Fruit fly (Drosophila melanogaster) whole organism, embryonic: ENCODE measurements around the gene CG10300.

Source experiments
- CG10209 ChIP-seq: fragments of 200-800 bp; sonication (Bioruptor generic); optimal IDR thresholded peaks from 3 replicates; lab custom pipeline; 2017; ENCODE audit warnings: missing biosample characterization, mild to moderate bottlenecking, missing genetic modification characterization, missing genetic modification reagents
- CG10274 ChIP-seq: fragments of 200-800 bp; sonication (Bioruptor generic); optimal IDR thresholded peaks from 3 replicates; lab custom pipeline; 2017; ENCODE audit warnings: missing biosample characterization, mild to moderate bottlenecking, missing genetic modification characterization
- CG11398 ChIP-seq: fragments of 200-800 bp; sonication (Bioruptor generic); optimal IDR thresholded peaks from 2 replicates; lab custom pipeline; 2016; ENCODE audit warnings: missing biosample characterization, missing genetic modification characterization
- CG11695 ChIP-seq: fragments of 200-800 bp; sonication (Bioruptor generic); IDR thresholded peaks from 3 replicates; pipeline ENCODE4 v1.3.6; 2022; ENCODE audit warnings: missing biosample characterization, missing genetic modification characterization
- CG1233 ChIP-seq: fragments of 200-800 bp; sonication (Bioruptor generic); optimal IDR thresholded peaks from 4 replicates; lab custom pipeline; 2018; ENCODE audit warnings: missing biosample characterization, mild to moderate bottlenecking, missing genetic modification characterization
- CG14667 ChIP-seq: fragments of 200-800 bp; sonication (Bioruptor generic); IDR thresholded peaks from 2 replicates; pipeline ENCODE4 v1.3.6; 2022; ENCODE audit warnings: missing biosample characterization, missing genetic modification characterization
- CG15601 ChIP-seq: fragments of 200-800 bp; sonication (Bioruptor generic); optimal IDR thresholded peaks from 3 replicates; lab custom pipeline; 2019; ENCODE audit warnings: missing biosample characterization, mild to moderate bottlenecking, missing genetic modification characterization, moderate library complexity
- CG17829 ChIP-seq: fragments of 200-800 bp; optimal IDR thresholded peaks from 2 replicates; lab custom pipeline; 2019; ENCODE audit warnings: missing biosample characterization, mild to moderate bottlenecking, missing genetic modification characterization, moderate library complexity
- CG1832 ChIP-seq: fragments of 200-800 bp; sonication (Bioruptor generic); optimal IDR thresholded peaks from 2 replicates; lab custom pipeline; 2017; ENCODE audit warnings: missing biosample characterization, mild to moderate bottlenecking, missing genetic modification characterization, inconsistent platforms
- CG18476 ChIP-seq: fragments of 200-800 bp; sonication (Bioruptor generic); optimal IDR thresholded peaks from 2 replicates; lab custom pipeline; 2016; ENCODE audit warnings: missing biosample characterization, mild to moderate bottlenecking, missing genetic modification characterization
- CG18599 ChIP-seq: fragments of 200-800 bp; sonication (Bioruptor generic); optimal IDR thresholded peaks from 3 replicates; lab custom pipeline; 2017; ENCODE audit warnings: missing biosample characterization, missing genetic modification characterization, mild to moderate bottlenecking, moderate library complexity, missing genetic modification reagents
- CG2116 ChIP-seq: fragments of 200-800 bp; sonication (Bioruptor generic); optimal IDR thresholded peaks from 3 replicates; lab custom pipeline; 2018; ENCODE audit warnings: missing biosample characterization, mild to moderate bottlenecking, missing genetic modification characterization
- CG31224 ChIP-seq: fragments of 200-800 bp; sonication (Bioruptor generic); IDR thresholded peaks from 2 replicates; pipeline ENCODE4 v1.3.6; 2022; ENCODE audit warnings: missing biosample characterization, missing genetic modification characterization
- CG34376 ChIP-seq: fragments of 200-800 bp; sonication (Bioruptor generic); optimal IDR thresholded peaks from 2 replicates; lab custom pipeline; 2018; ENCODE audit warnings: missing biosample characterization, mild to moderate bottlenecking, missing genetic modification characterization
- CG42726 ChIP-seq: fragments of 200-800 bp; sonication (Bioruptor generic); IDR thresholded peaks from 2 replicates; pipeline ENCODE4 v1.3.6; 2022; ENCODE audit warnings: missing biosample characterization, missing genetic modification characterization; ENCODE audit not compliant: partially characterized antibody
- CG5180 ChIP-seq: fragments of 200-800 bp; sonication (Bioruptor generic); optimal IDR thresholded peaks from 3 replicates; lab custom pipeline; 2017; ENCODE audit warnings: missing biosample characterization, missing genetic modification characterization, mild to moderate bottlenecking, moderate library complexity, missing genetic modification reagents
- CG6791 ChIP-seq: fragments of 200-800 bp; sonication (Bioruptor generic); IDR thresholded peaks from 3 replicates; pipeline ENCODE4 v1.3.6; 2022; ENCODE audit warnings: missing biosample characterization, missing genetic modification characterization; ENCODE audit not compliant: partially characterized antibody
- CG7271 ChIP-seq: fragments of 200-800 bp; sonication (Bioruptor generic); optimal IDR thresholded peaks from 2 replicates; lab custom pipeline; 2018; ENCODE audit warnings: missing biosample characterization, mild to moderate bottlenecking, missing genetic modification characterization, moderate library complexity
- CrebB ChIP-seq: fragments of 200-800 bp; sonication (Bioruptor generic); optimal IDR thresholded peaks from 3 replicates; lab custom pipeline; 2018; ENCODE audit warnings: missing biosample characterization, mild to moderate bottlenecking, missing genetic modification characterization
- Dek ChIP-seq: fragments of 200-800 bp; sonication (Bioruptor generic); optimal IDR thresholded peaks from 3 replicates; lab custom pipeline; 2019; ENCODE audit warnings: missing biosample characterization, mild to moderate bottlenecking, missing genetic modification characterization, moderate library complexity
- Elba2 ChIP-seq: fragments of 200-800 bp; sonication (Bioruptor generic); optimal IDR thresholded peaks from 3 replicates; lab custom pipeline; 2016; ENCODE audit warnings: missing biosample characterization, missing genetic modification characterization
- Nf-YC ChIP-seq: fragments of 200-800 bp; optimal IDR thresholded peaks from 3 replicates; lab custom pipeline; 2019; ENCODE audit warnings: missing biosample characterization, mild to moderate bottlenecking, missing genetic modification characterization, moderate library complexity
- PHDP ChIP-seq: fragments of 200-800 bp; sonication (Bioruptor generic); optimal IDR thresholded peaks from 3 replicates; lab custom pipeline; 2018; ENCODE audit warnings: missing biosample characterization, mild to moderate bottlenecking, missing genetic modification characterization, moderate library complexity
- Side ChIP-seq: fragments of 200-800 bp; sonication (Bioruptor generic); optimal IDR thresholded peaks from 2 replicates; lab custom pipeline; 2016; ENCODE audit warnings: missing biosample characterization, missing genetic modification characterization
- Ssrp ChIP-seq: fragments of 200-800 bp; sonication (Bioruptor generic); optimal IDR thresholded peaks from 2 replicates; lab custom pipeline; 2018; ENCODE audit warnings: missing biosample characterization, mild to moderate bottlenecking, missing genetic modification characterization, moderate library complexity
- Tbp ChIP-seq: fragments of >200 bp; optimal IDR thresholded peaks from 2 replicates; lab custom pipeline; 2018; ENCODE audit warnings: missing biosample characterization, missing genetic modification characterization
- YL-1 ChIP-seq: fragments of 200-800 bp; sonication (Bioruptor generic); optimal IDR thresholded peaks from 3 replicates; lab custom pipeline; 2017; ENCODE audit warnings: missing biosample characterization, mild to moderate bottlenecking, missing genetic modification characterization
- abd-A ChIP-seq: fragments of 200-800 bp; sonication (Bioruptor generic); optimal IDR thresholded peaks from 3 replicates; lab custom pipeline; 2019; ENCODE audit warnings: missing biosample characterization, mild to moderate bottlenecking, missing genetic modification characterization, moderate library complexity
- ci ChIP-seq: fragments of 200-800 bp; sonication (Bioruptor generic); IDR thresholded peaks from 3 replicates; pipeline ENCODE4 v1.3.6; 2022; ENCODE audit warnings: missing biosample characterization, missing genetic modification characterization
- crol ChIP-seq: fragments of 200-800 bp; sonication (Bioruptor generic); IDR thresholded peaks from 2 replicates; pipeline ENCODE4 v1.3.6; 2022; ENCODE audit warnings: missing biosample characterization, missing genetic modification characterization
- crp ChIP-seq, 2 experiments: fragments of 200-800 bp; sonication (Bioruptor generic); optimal IDR thresholded peaks; 2 replicates in 1 of 2; 3 replicates in 1 of 2; lab custom pipeline; 2017; ENCODE audit warnings: missing biosample characterization in 2 of 2, missing genetic modification characterization in 2 of 2, mild to moderate bottlenecking in 1 of 2, moderate library complexity in 1 of 2
- cwo ChIP-seq: fragments of 200-800 bp; sonication (Bioruptor generic); optimal IDR thresholded peaks from 3 replicates; lab custom pipeline; 2017; ENCODE audit warnings: missing biosample characterization, missing genetic modification characterization, mild to moderate bottlenecking, moderate library complexity, missing genetic modification reagents
- ewg ChIP-seq: fragments of 200-800 bp; sonication (Bioruptor generic); optimal IDR thresholded peaks from 3 replicates; lab custom pipeline; 2017; ENCODE audit warnings: mild to moderate bottlenecking, missing biosample characterization, missing genetic modification reagents, missing genetic modification characterization
- eyg ChIP-seq: fragments of 200-800 bp; sonication (Bioruptor generic); optimal IDR thresholded peaks from 3 replicates; lab custom pipeline; 2016; ENCODE audit warnings: missing biosample characterization, missing genetic modification characterization
- gce ChIP-seq: fragments of 200-800 bp; sonication (Bioruptor generic); IDR thresholded peaks from 3 replicates; pipeline ENCODE4 v1.3.6; 2022; ENCODE audit warnings: missing biosample characterization, missing genetic modification characterization
- hb ChIP-seq: fragments of 200-800 bp; sonication (Bioruptor generic); IDR thresholded peaks from 3 replicates; pipeline ENCODE4 v1.3.6; 2022; ENCODE audit warnings: missing biosample characterization, missing genetic modification characterization; ENCODE audit not compliant: partially characterized antibody
- insv ChIP-seq, 2 experiments: fragments of 200-800 bp; sonication (Bioruptor generic); optimal IDR thresholded peaks; 3 replicates each; lab custom pipeline; 2016 to 2018; ENCODE audit warnings: missing biosample characterization in 2 of 2, missing genetic modification characterization in 2 of 2
- inv ChIP-seq: fragments of 200-800 bp; sonication (Bioruptor generic); IDR thresholded peaks from 2 replicates; pipeline ENCODE4 v1.3.6; 2022; ENCODE audit warnings: missing biosample characterization, missing genetic modification characterization; ENCODE audit not compliant: partially characterized antibody
- klu ChIP-seq: fragments of 200-800 bp; sonication (Bioruptor generic); IDR thresholded peaks from 2 replicates; pipeline ENCODE4 v1.3.6; 2022; ENCODE audit warnings: missing biosample characterization, missing genetic modification characterization
- mam ChIP-seq: fragments of 200-800 bp; sonication (Bioruptor generic); optimal IDR thresholded peaks from 3 replicates; lab custom pipeline; 2016; ENCODE audit warnings: missing biosample characterization, missing genetic modification characterization
- pan ChIP-seq, 4 experiments: fragments of >200 bp in 3 of 4; fragments of 200-800 bp in 1 of 4; sonication (Bioruptor generic) in 1 of 4; optimal IDR thresholded peaks in 3 of 4; IDR thresholded peaks in 1 of 4; 2 replicates each; pipeline versions ENCODE4 v1.3.6 to Lab custom; 2017 to 2022; ENCODE audit warnings: missing biosample characterization in 2 of 4, missing genetic modification characterization in 2 of 4, mixed read lengths in 1 of 4
- slbo ChIP-seq: fragments of 200-800 bp; sonication (Bioruptor generic); IDR thresholded peaks from 2 replicates; pipeline ENCODE4 v1.3.6; 2022; ENCODE audit warnings: missing biosample characterization, missing genetic modification characterization
- so ChIP-seq: fragments of 200-800 bp; sonication (Bioruptor generic); IDR thresholded peaks from 3 replicates; pipeline ENCODE4 v1.3.6; 2022; ENCODE audit warnings: missing biosample characterization, missing genetic modification characterization
- stc ChIP-seq: fragments of 200-800 bp; sonication (Bioruptor generic); IDR thresholded peaks from 2 replicates; pipeline ENCODE4 v1.3.6; 2022; ENCODE audit warnings: missing biosample characterization, missing genetic modification characterization
- sug ChIP-seq: fragments of 200-800 bp; optimal IDR thresholded peaks from 2 replicates; lab custom pipeline; 2019; ENCODE audit warnings: missing biosample characterization, mild to moderate bottlenecking, missing genetic modification characterization, moderate library complexity

CG10300 gene

dm6 chr3R:23729066-23729465, 17.7 kb downstream of the CG10300 start (continued):
- TF ChIP-seq CG2116 (GFP tag; lab: Kevin White, UChicago) (peak; percentile 2), gce (peak; percentile 28; the same call in 1 of the 3 replicates), so (GFP tag; lab: Robert Waterston, UW) (peak; percentile 40; the same call in 1 of the 3 replicates), CG5180 (GFP tag; lab: Kevin White, UChicago) (peak; percentile 3), slbo (GFP tag; lab: Robert Waterston, UW) (no peak), CG11695 (0 out of 3 replicates have a peak, but pooled peaks have one; percentile 8), CG1233 (GFP tag; lab: Kevin White, UChicago) (peak; percentile 68), eyg (GFP tag; lab: Kevin White, UChicago) (peak; percentile 35), mam (peak; percentile 7), CG31224 (GFP tag; lab: Robert Waterston, UW) (no peak), Dek (tag; lab: Kevin White, UChicago) (peak; percentile 19), CG1832 (GFP tag; lab: Kevin White, UChicago) (no peak), ci (GFP tag; lab: Robert Waterston, UW) (peak; percentile 56; the same call in 1 of the 3 replicates), CG10274 (peak; percentile 4), Side (GFP tag; lab: Kevin White, UChicago) (no peak), CG34376 (GFP tag; lab: Kevin White, UChicago) (peak; percentile 79), PHDP (tag; lab: Kevin White, UChicago) (peak; percentile 65), CG11398 (GFP tag; lab: Kevin White, UChicago) (peak; percentile 29), CG10209 (GFP tag; lab: Kevin White, UChicago) (peak; percentile 40)

dm6 chr3R:23729632-23730471, 18.5 kb downstream of the CG10300 start:
- no peak for TF ChIP-seq pan (optimal IDR thresholded peaks at IDR 0.05; lab: Kevin White, UChicago)
- peak in 1 of 2 experiments; percentile 32 for TF ChIP-seq pan (GFP tag; optimal IDR thresholded peaks at IDR 0.05 in 1 of 2, IDR thresholded peaks at IDR 0.05 in 1 of 2)
- peak; percentile 36; the same call in 1 of the 2 replicates for TF ChIP-seq crol
- TF ChIP-seq Elba2 (GFP tag; lab: Kevin White, UChicago): no peak
- TF ChIP-seq CG17829 (tag; lab: Kevin White, UChicago): peak; percentile 9
- peak; percentile 55 for TF ChIP-seq Ssrp (tag; lab: Kevin White, UChicago)
- peak; percentile 88; the same call in 2 of the 3 replicates for TF ChIP-seq CG6791 (GFP tag; lab: Robert Waterston, UW)
- TF ChIP-seq PHDP (tag; lab: Kevin White, UChicago): peak; percentile 4
- no peak for TF ChIP-seq CG14667 (GFP tag; lab: Robert Waterston, UW)
- TF ChIP-seq stc (GFP tag; lab: Robert Waterston, UW): 0 out of 2 replicates have a peak, but pooled peaks have one; percentile 32
- peak; percentile 88 for TF ChIP-seq sug (tag; lab: Kevin White, UChicago)
- peak; percentile 24 for TF ChIP-seq abd-A (tag; lab: Kevin White, UChicago)
- TF ChIP-seq CrebB (tag; lab: Kevin White, UChicago): peak; percentile 25
- TF ChIP-seq CG18599 (GFP tag; lab: Kevin White, UChicago): peak; percentile 30
- no peak for TF ChIP-seq ewg (GFP tag; lab: Kevin White, UChicago)
- TF ChIP-seq cwo (GFP tag; lab: Kevin White, UChicago): no peak
- TF ChIP-seq CG15601 (tag; lab: Kevin White, UChicago): peak; percentile 36
- TF ChIP-seq YL-1 (GFP tag; lab: Kevin White, UChicago): peak; percentile 26
- TF ChIP-seq CG7271 (tag; lab: Kevin White, UChicago): no peak
- peak; percentile 99 for TF ChIP-seq Tbp (GFP tag; lab: Kevin White, UChicago)
- no peak for TF ChIP-seq crp (GFP tag; optimal IDR thresholded peaks at IDR 0.05; lab: Kevin White, UChicago)
- TF ChIP-seq hb (GFP tag; lab: Robert Waterston, UW): peak; percentile 53; the same call in 1 of the 3 replicates
- no peak for TF ChIP-seq CG18476
- peak; percentile 45 for TF ChIP-seq inv (GFP tag; lab: Robert Waterston, UW)
- no peak for TF ChIP-seq insv (GFP tag; optimal IDR thresholded peaks at IDR 0.05; lab: Kevin White, UChicago)
- peak; percentile 38 for TF ChIP-seq Nf-YC (tag; lab: Kevin White, UChicago)
- peak; percentile 84 for TF ChIP-seq CG42726 (GFP tag; lab: Robert Waterston, UW)
- TF ChIP-seq so (GFP tag; lab: Robert Waterston, UW): peak; percentile 25; the same call in 1 of the 3 replicates
- peak; percentile 30; the same call in 1 of the 2 replicates for TF ChIP-seq klu (GFP tag; lab: Robert Waterston, UW)
